Worm (Caenorhabditis elegans): ENCODE results near the gene ZK105.8.

DNA sequence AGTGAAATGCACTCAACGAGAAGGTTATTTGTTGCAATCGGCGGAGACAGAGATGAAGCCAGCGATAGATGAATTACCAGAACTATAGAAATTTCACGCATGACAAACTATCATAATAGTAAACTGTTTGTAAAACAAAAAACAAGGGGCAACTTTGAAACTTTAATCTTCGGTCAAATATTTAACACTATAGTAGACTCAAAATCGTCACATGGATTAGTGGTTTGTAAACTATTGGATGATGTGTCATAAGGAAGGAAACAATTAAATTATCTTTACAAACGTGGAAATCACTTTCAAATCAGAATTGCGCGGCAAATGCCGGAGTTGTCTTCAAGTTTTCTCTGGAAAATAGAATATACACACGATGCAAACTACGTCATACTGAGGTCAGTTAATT, 6.7 kb upstream of the ZK105.8 start, which contains the start of gene ZK105.5:
- TF ChIP-seq tlp-1 (tag; optimal IDR thresholded peaks at IDR 0.05) = no peak
- no peak for TF ChIP-seq nhr-237 (tag; optimal IDR thresholded peaks at IDR 0.05)

All from whole organism, L1 larva.